Worm (Caenorhabditis elegans): ENCODE measurements around the gene swd-2.1.

The swd-2.1 gene

DNA sequence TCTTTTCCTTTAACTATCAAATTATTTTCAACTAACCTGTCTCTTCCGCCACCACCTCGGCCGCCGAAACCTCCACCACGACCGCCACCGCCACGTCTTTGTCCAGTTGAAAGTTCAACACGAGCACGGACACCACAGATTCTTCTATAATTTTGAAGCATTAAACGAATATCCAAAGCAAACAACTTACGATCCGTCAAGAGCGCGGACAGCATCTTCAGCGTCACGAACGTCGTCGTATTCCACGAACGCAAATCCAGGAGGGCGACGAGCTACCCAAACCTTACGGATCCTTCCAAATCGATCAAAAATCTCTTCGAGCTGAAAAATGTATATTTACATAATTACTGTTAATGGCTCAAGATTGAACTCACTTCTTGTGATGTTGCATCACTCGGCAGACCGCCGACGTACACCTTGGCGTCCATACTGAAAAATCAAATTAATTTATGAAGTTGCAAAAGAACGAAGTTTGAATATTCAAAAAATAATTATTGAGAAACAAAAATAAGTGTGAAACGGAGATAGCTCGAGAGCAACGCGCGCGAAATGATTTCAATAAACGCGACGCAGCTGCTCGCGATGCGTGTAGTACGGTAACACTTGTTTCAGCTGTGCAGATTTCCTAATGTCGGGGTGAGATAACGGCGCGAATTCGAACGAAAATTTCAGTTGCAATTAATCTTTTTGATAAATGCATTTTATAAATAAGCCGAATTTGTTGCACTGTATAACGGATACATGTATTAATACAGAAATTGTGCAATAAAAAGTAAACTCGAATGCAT lies 15.2 kb downstream of the swd-2.1 start, which contains the start of gene rsp-6 (continued):
- no peak; the same call in 1 of the 2 replicates for TF ChIP-seq unc-3 (GFP tag; conservative IDR thresholded peaks at IDR 0.05)
- no peak for TF ChIP-seq unc-3 (tag; optimal IDR thresholded peaks at IDR 0.05)
- no peak for TF ChIP-seq Y22D7AL.16 (tag; optimal IDR thresholded peaks at IDR 0.05)
- TF ChIP-seq K02D7.2 (tag; optimal IDR thresholded peaks at IDR 0.05): no peak
- TF ChIP-seq hlh-30 (tag; optimal IDR thresholded peaks at IDR 0.05; ENCODE audit: insufficient read depth): peak; percentile 25
- TF ChIP-seq pag-3 (tag; optimal IDR thresholded peaks at IDR 0.05; ENCODE audit: borderline replicate concordance): no peak
- TF ChIP-seq ceh-14 (tag; optimal IDR thresholded peaks at IDR 0.05): peak; percentile 52
- no peak for TF ChIP-seq ttx-3 (tag; optimal IDR thresholded peaks at IDR 0.05)
- TF ChIP-seq eyg-1 (tag; optimal IDR thresholded peaks at IDR 0.05): no peak
- no peak for TF ChIP-seq ets-4 (tag; optimal IDR thresholded peaks at IDR 0.05)
- no peak for TF ChIP-seq sox-4 (tag; optimal IDR thresholded peaks at IDR 0.05)
- no peak for TF ChIP-seq ztf-16 (tag; optimal IDR thresholded peaks at IDR 0.05)
- no peak for TF ChIP-seq lin-11 (tag; optimal IDR thresholded peaks at IDR 0.05)
- no peak for TF ChIP-seq F13H6.1 (tag; optimal IDR thresholded peaks at IDR 0.05)
- no peak for TF ChIP-seq ceh-22 (tag; optimal IDR thresholded peaks at IDR 0.05)
- peak; percentile 60 for TF ChIP-seq unc-86 (tag; optimal IDR thresholded peaks at IDR 0.05)
- peak; percentile 75 for TF ChIP-seq dve-1 (tag; optimal IDR thresholded peaks at IDR 0.05)
- TF ChIP-seq unc-42 (tag; optimal IDR thresholded peaks at IDR 0.05): peak; percentile 88
- no peak for TF ChIP-seq pat-9 (tag; optimal IDR thresholded peaks at IDR 0.05)
- TF ChIP-seq zip-5 (tag; optimal IDR thresholded peaks at IDR 0.05): no peak
- TF ChIP-seq ceh-31 (tag; optimal IDR thresholded peaks at IDR 0.05): peak; percentile 82
- TF ChIP-seq pax-1 (tag; optimal IDR thresholded peaks at IDR 0.05): no peak
- no peak for TF ChIP-seq hlh-6 (tag; optimal IDR thresholded peaks at IDR 0.05)
- TF ChIP-seq hlh-13 (GFP tag; optimal IDR thresholded peaks at IDR 0.05): no peak
- TF ChIP-seq ceh-9 (tag; optimal IDR thresholded peaks at IDR 0.05): no peak
- TF ChIP-seq ceh-24 (tag; optimal IDR thresholded peaks at IDR 0.05): no peak
- peak; percentile 71 for TF ChIP-seq ceh-18 (tag; optimal IDR thresholded peaks at IDR 0.05)
- no peak for TF ChIP-seq npax-4 (tag; optimal IDR thresholded peaks at IDR 0.05)
- no peak for TF ChIP-seq hlh-15 (tag; optimal IDR thresholded peaks at IDR 0.05)
- no peak for TF ChIP-seq pqm-1 (tag; optimal IDR thresholded peaks at IDR 0.05)
- TF ChIP-seq rnt-1 (tag; optimal IDR thresholded peaks at IDR 0.05): no peak
- no peak for TF ChIP-seq gmeb-2 (tag; optimal IDR thresholded peaks at IDR 0.05)
- TF ChIP-seq mec-3 (tag; optimal IDR thresholded peaks at IDR 0.05; ENCODE audit: borderline replicate concordance): no peak
- no peak for TF ChIP-seq syd-9 (tag; optimal IDR thresholded peaks at IDR 0.05)
- no peak for TF ChIP-seq dmd-4 (tag; optimal IDR thresholded peaks at IDR 0.05; ENCODE audit: borderline replicate concordance)
- no peak for TF ChIP-seq fax-1 (tag; optimal IDR thresholded peaks at IDR 0.05)

ce11 chrIV:7791821-7792446 lies 16.1 kb downstream of the swd-2.1 start, which contains the start of gene C33H5.13:
Gene C33H5.13 (minus strand): TSS chrIV:7792263.
- TF ChIP-seq T23F11.4 (GFP tag; optimal IDR thresholded peaks at IDR 0.05) (no peak), ref-2 (tag; optimal IDR thresholded peaks at IDR 0.05) (no peak), gmeb-2 (tag; optimal IDR thresholded peaks at IDR 0.05) (no peak), ets-4 (tag; optimal IDR thresholded peaks at IDR 0.05) (no peak), sdc-2 (tag; optimal IDR thresholded peaks at IDR 0.05) (no peak), ceh-18 (tag; optimal IDR thresholded peaks at IDR 0.05) (no peak), rnt-1 (tag; optimal IDR thresholded peaks at IDR 0.05) (no peak), C38D4.7 (GFP tag; optimal IDR thresholded peaks at IDR 0.05) (no peak), F13H6.1 (tag; optimal IDR thresholded peaks at IDR 0.05) (no peak), pha-2 (tag; optimal IDR thresholded peaks at IDR 0.05) (no peak), ahr-1 (tag; optimal IDR thresholded peaks at IDR 0.05) (no peak), pat-9 (tag; optimal IDR thresholded peaks at IDR 0.05) (no peak), ceh-2 (tag; optimal IDR thresholded peaks at IDR 0.05) (no peak), sox-4 (tag; optimal IDR thresholded peaks at IDR 0.05) (no peak), tbx-2 (tag; optimal IDR thresholded peaks at IDR 0.05) (no peak), pax-1 (tag; optimal IDR thresholded peaks at IDR 0.05) (no peak), unc-42 (tag; optimal IDR thresholded peaks at IDR 0.05) (no peak), ceh-34 (tag; optimal IDR thresholded peaks at IDR 0.05) (no peak)

Data from whole organism, late embryonic.